Worm (Caenorhabditis elegans) whole organism, midembryonic: Measurements from ENCODE around the gene Y97E10AR.4.

ENCODE experiments used
- T22C8.4 ChIP-seq: fragments of 200-800 bp; sonication (Bioruptor generic); IDR thresholded peaks from 2 replicates; pipeline ENCODE4 v1.3.6; 2022; ENCODE audit warnings: missing genetic modification characterization, missing compliant biosample characterization
- cog-1 ChIP-seq: sonication (generic microtip); optimal IDR thresholded peaks from 2 replicates; lab custom pipeline; 2016; ENCODE audit warnings: missing genetic modification characterization, missing compliant biosample characterization
- flt-1 ChIP-seq: fragments of 200-800 bp; sonication (Bioruptor generic); IDR thresholded peaks from 2 replicates; pipeline ENCODE4 v1.3.6; 2022; ENCODE audit warnings: missing genetic modification characterization, missing compliant biosample characterization
- klf-2 ChIP-seq: fragments of 200-800 bp; sonication (Bioruptor generic); conservative IDR thresholded peaks from 2 replicates; pipeline ENCODE4 v1.3.6; 2022; ENCODE audit warnings: missing genetic modification reagents, missing genetic modification characterization, missing compliant biosample characterization
- med-1 ChIP-seq: sonication (generic microtip); optimal IDR thresholded peaks from 2 replicates; lab custom pipeline; 2017; ENCODE audit warnings: missing genetic modification characterization, mild to moderate bottlenecking, missing compliant biosample characterization, antibody characterized with exemption, missing genetic modification reagents; ENCODE audit not compliant: insufficient read depth
- ref-1 ChIP-seq: fragments of 200-800 bp; sonication (Bioruptor generic); conservative IDR thresholded peaks from 2 replicates; pipeline ENCODE4 v1.3.6; 2022; ENCODE audit warnings: missing genetic modification reagents, missing genetic modification characterization, missing compliant biosample characterization
- tab-1 ChIP-seq: fragments of 200-800 bp; sonication (Bioruptor generic); IDR thresholded peaks from 2 replicates; pipeline ENCODE4 v1.3.6; 2022; ENCODE audit warnings: missing genetic modification characterization, missing compliant biosample characterization
- ztf-23 ChIP-seq: fragments of 200-800 bp; sonication (Bioruptor generic); IDR thresholded peaks from 2 replicates; pipeline ENCODE4 v1.3.6; 2022; ENCODE audit warnings: missing genetic modification reagents, missing genetic modification characterization, missing compliant biosample characterization
- ztf-29 ChIP-seq: fragments of 200-800 bp; sonication (Bioruptor generic); IDR thresholded peaks from 2 replicates; pipeline ENCODE4 v1.3.6; 2022; ENCODE audit warnings: missing genetic modification reagents, missing genetic modification characterization, missing compliant biosample characterization

Y97E10AR.4 gene

ce11 chrV:7980993-7981595, 28.9 kb downstream of the Y97E10AR.4 start, which contains the start of gene F26D11.1:
TSS of gene F26D11.1 (plus strand) at chrV:7981545.
- TF ChIP-seq ref-1 (GFP tag; lab: Robert Waterston, UW) (no peak), T22C8.4 (GFP tag; lab: Robert Waterston, UW) (no peak), cog-1 (tag; lab: Kevin White, UChicago) (no peak), ztf-29 (GFP tag; lab: Robert Waterston, UW) (no peak)

- no peak for TF ChIP-seq med-1 (GFP tag; lab: Kevin White, UChicago)
Observed at ce11 chrV:7980370-7980987, 29.6 kb downstream of the Y97E10AR.4 start.

ce11 chrV:7978798-7979197, 31.2 kb downstream of the Y97E10AR.4 start:
- TF ChIP-seq flt-1 (GFP tag; lab: Robert Waterston, UW), result peak; percentile 24; the same call in 1 of the 2 replicates
- no peak for TF ChIP-seq klf-2 (GFP tag; lab: Robert Waterston, UW)
- TF ChIP-seq T22C8.4 (GFP tag; lab: Robert Waterston, UW), result peak; percentile 55; the same call in 1 of the 2 replicates
- 0 out of 2 replicates have a peak, but pooled peaks have one; percentile 30 for TF ChIP-seq ztf-23 (GFP tag; lab: Robert Waterston, UW)
- peak; percentile 14 for TF ChIP-seq cog-1 (tag; lab: Kevin White, UChicago)
- no peak for TF ChIP-seq tab-1 (GFP tag; lab: Robert Waterston, UW)
- no peak for TF ChIP-seq ztf-29 (GFP tag; lab: Robert Waterston, UW)
- TF ChIP-seq med-1 (GFP tag; lab: Kevin White, UChicago), result no peak
- no peak for TF ChIP-seq ref-1 (GFP tag; lab: Robert Waterston, UW)

- no peak for TF ChIP-seq tab-1 (GFP tag; lab: Robert Waterston, UW)
- TF ChIP-seq flt-1 (GFP tag; lab: Robert Waterston, UW), result no peak
- TF ChIP-seq ref-1 (GFP tag; lab: Robert Waterston, UW), result no peak
- TF ChIP-seq T22C8.4 (GFP tag; lab: Robert Waterston, UW), result no peak
- TF ChIP-seq ztf-23 (GFP tag; lab: Robert Waterston, UW), result no peak
- no peak for TF ChIP-seq med-1 (GFP tag; lab: Kevin White, UChicago)
- no peak for TF ChIP-seq klf-2 (GFP tag; lab: Robert Waterston, UW)
- no peak for TF ChIP-seq ztf-29 (GFP tag; lab: Robert Waterston, UW)
- TF ChIP-seq cog-1 (tag; lab: Kevin White, UChicago), result no peak
Observed at ce11 chrV:7977701-7978461, 32.2 kb downstream of the Y97E10AR.4 start, which contains the start of gene let-413. TSS of gene let-413 (minus strand) at chrV:7977776.

- TF ChIP-seq ztf-29 (GFP tag; lab: Robert Waterston, UW) (no peak), klf-2 (GFP tag; lab: Robert Waterston, UW) (no peak), med-1 (GFP tag; lab: Kevin White, UChicago) (no peak), cog-1 (tag; lab: Kevin White, UChicago) (no peak), T22C8.4 (GFP tag; lab: Robert Waterston, UW) (no peak), tab-1 (GFP tag; lab: Robert Waterston, UW) (no peak), flt-1 (GFP tag; lab: Robert Waterston, UW) (no peak), ref-1 (GFP tag; lab: Robert Waterston, UW) (no peak), ztf-23 (GFP tag; lab: Robert Waterston, UW) (no peak)
Observed at ce11 chrV:7971376-7971775, 38.7 kb downstream of the Y97E10AR.4 start.

ce11 chrV:7970519-7970918, 39.5 kb downstream of the Y97E10AR.4 start:
- TF ChIP-seq cog-1 (tag; lab: Kevin White, UChicago) (no peak), T22C8.4 (GFP tag; lab: Robert Waterston, UW) (no peak), klf-2 (GFP tag; lab: Robert Waterston, UW) (no peak)

ce11 chrV:7969107-7969506, 40.9 kb downstream of the Y97E10AR.4 start, which contains the start of gene che-7:
TSS of gene che-7 (minus strand) at chrV:7969207.
- TF ChIP-seq flt-1 (GFP tag; lab: Robert Waterston, UW) (no peak), T22C8.4 (GFP tag; lab: Robert Waterston, UW) (peak; percentile 39; the same call in 1 of the 2 replicates)

- no peak for TF ChIP-seq ref-1 (GFP tag; lab: Robert Waterston, UW)
- no peak for TF ChIP-seq cog-1 (tag; lab: Kevin White, UChicago)
- no peak for TF ChIP-seq med-1 (GFP tag; lab: Kevin White, UChicago)
- TF ChIP-seq ztf-29 (GFP tag; lab: Robert Waterston, UW), result no peak
- no peak for TF ChIP-seq flt-1 (GFP tag; lab: Robert Waterston, UW)
- TF ChIP-seq tab-1 (GFP tag; lab: Robert Waterston, UW), result no peak
- no peak for TF ChIP-seq ztf-23 (GFP tag; lab: Robert Waterston, UW)
Observed at ce11 chrV:7964429-7964828, 45.6 kb downstream of the Y97E10AR.4 start.

ce11 chrV:7958740-7959320, 51.2 kb downstream of the Y97E10AR.4 start, which contains the start of the genes clec-217 and F26D11.2:
TSS of gene clec-217 (minus strand) at chrV:7958840.
TSS of gene F26D11.2 (plus strand) at chrV:7959270.
- TF ChIP-seq med-1 (GFP tag; lab: Kevin White, UChicago) (no peak), T22C8.4 (GFP tag; lab: Robert Waterston, UW) (no peak), klf-2 (GFP tag; lab: Robert Waterston, UW) (no peak), ztf-23 (GFP tag; lab: Robert Waterston, UW) (no peak), ref-1 (GFP tag; lab: Robert Waterston, UW) (no peak), ztf-29 (GFP tag; lab: Robert Waterston, UW) (no peak), tab-1 (GFP tag; lab: Robert Waterston, UW) (no peak), cog-1 (tag; lab: Kevin White, UChicago) (no peak), flt-1 (GFP tag; lab: Robert Waterston, UW) (no peak)
